Fruit fly (Drosophila melanogaster) whole organism: ENCODE results near the gene holn1.

Source experiments
- CG8478 ChIP-seq: fragments of >200 bp; optimal IDR thresholded peaks from 2 replicates; lab custom pipeline; 2018; ENCODE audit warnings: inconsistent platforms
- Dll ChIP-seq: fragments of >200 bp; optimal IDR thresholded peaks from 2 replicates; lab custom pipeline; 2017
- EcR ChIP-seq, 2 experiments: fragments of >200 bp; optimal IDR thresholded peaks; 2 replicates each; lab custom pipeline; 2017; ENCODE audit warnings: missing biosample characterization in 2 of 2, missing genetic modification characterization in 2 of 2, missing genetic modification reagents in 2 of 2

DNA sequence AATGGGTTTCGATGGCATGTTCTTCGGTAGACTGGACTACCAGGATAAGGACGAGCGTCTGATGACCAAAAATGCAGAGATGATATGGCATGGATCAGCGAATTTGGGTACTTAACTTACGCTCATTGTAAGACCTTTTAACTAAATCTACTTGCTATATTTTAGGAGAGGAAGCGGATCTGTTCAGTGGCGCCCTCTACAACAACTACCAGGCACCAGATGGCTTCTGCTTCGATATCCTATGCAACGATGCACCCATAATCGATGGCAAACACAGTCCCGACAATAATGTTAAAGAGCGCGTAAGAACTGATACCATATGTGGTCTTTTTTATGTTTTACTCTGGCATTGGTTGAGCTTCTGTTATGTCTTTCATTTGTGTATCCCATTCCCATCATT is 23.2 kb downstream of the holn1 start:
- TF ChIP-seq EcR (GFP tag; optimal IDR thresholded peaks at IDR 0.05; lab: Kevin White, UChicago) (no peak), CG8478 (no peak), Dll (no peak)
